Worm (Caenorhabditis elegans): ENCODE measurements around the gene F11E6.8.

ce11 chrIV:17453200-17453599 lies 2.9 kb upstream of the F11E6.8 start:
- TF ChIP-seq egl-27 (tag; optimal IDR thresholded peaks at IDR 0.05) (no peak), daf-12 (tag; optimal IDR thresholded peaks at IDR 0.05) (no peak), lsy-2 (tag; optimal IDR thresholded peaks at IDR 0.05) (no peak), nhr-237 (tag; optimal IDR thresholded peaks at IDR 0.05) (no peak), aly-2 (tag; optimal IDR thresholded peaks at IDR 0.05) (no peak), nhr-25 (tag; optimal IDR thresholded peaks at IDR 0.05; ENCODE audit: borderline replicate concordance, insufficient read depth) (no peak), madf-5 (GFP tag; IDR thresholded peaks at IDR 0.05) (no peak), nhr-111 (GFP tag; optimal IDR thresholded peaks at IDR 0.05) (no peak), nhr-6 (tag; optimal IDR thresholded peaks at IDR 0.05) (no peak), ama-1 (optimal IDR thresholded peaks at IDR 0.05) (no peak), rbr-2 (tag; optimal IDR thresholded peaks at IDR 0.05) (no peak), unc-62 (GFP tag; optimal IDR thresholded peaks at IDR 0.05 in 1 of 2) (no peak), unc-62 (tag; optimal IDR thresholded peaks at IDR 0.05) (no peak), pha-4 (GFP tag; IDR thresholded peaks at IDR 0.05) (no peak), pha-4 (tag; optimal IDR thresholded peaks at IDR 0.05) (no peak), tag-97 (GFP tag; IDR thresholded peaks at IDR 0.05) (no peak)

All from whole organism, L4 larva.